Worm (Caenorhabditis elegans) whole organism, early embryonic: Measurements from ENCODE around the gene sor-1.

Experiments used
- B0310.2 ChIP-seq: sonication (generic microtip); optimal IDR thresholded peaks from 2 replicates; lab custom pipeline; 2016; ENCODE audit warnings: mild to moderate bottlenecking, missing genetic modification characterization, missing compliant biosample characterization
- F13C5.2 ChIP-seq: sonication (generic microtip); optimal IDR thresholded peaks from 2 replicates; lab custom pipeline; 2017; ENCODE audit warnings: mild to moderate bottlenecking, missing genetic modification characterization, inconsistent platforms, missing compliant biosample characterization
- aly-1 ChIP-seq: sonication (generic microtip); optimal IDR thresholded peaks from 2 replicates; lab custom pipeline; 2016; ENCODE audit warnings: missing genetic modification characterization, missing compliant biosample characterization
- ama-1 ChIP-seq: fragments of 150-350 bp; optimal IDR thresholded peaks from 2 replicates; lab custom pipeline; 2014
- flt-1 ChIP-seq: fragments of 200-800 bp; sonication (Bioruptor generic); IDR thresholded peaks from 2 replicates; pipeline ENCODE4 v1.3.6; 2022; ENCODE audit warnings: missing genetic modification characterization, missing compliant biosample characterization
- scrt-1 ChIP-seq: fragments of 200-800 bp; sonication (Bioruptor generic); IDR thresholded peaks from 2 replicates; pipeline ENCODE4 v1.3.6; 2022; ENCODE audit warnings: missing genetic modification characterization, missing compliant biosample characterization
- tbx-37 ChIP-seq: fragments of 200-800 bp; sonication (Bioruptor generic); conservative IDR thresholded peaks from 2 replicates; pipeline ENCODE4 v1.3.6; 2022; ENCODE audit warnings: missing genetic modification reagents, missing genetic modification characterization, missing compliant biosample characterization
- tra-4 ChIP-seq: sonication (generic microtip); optimal IDR thresholded peaks from 2 replicates; lab custom pipeline; 2017; ENCODE audit warnings: missing genetic modification characterization, missing compliant biosample characterization

DNA sequence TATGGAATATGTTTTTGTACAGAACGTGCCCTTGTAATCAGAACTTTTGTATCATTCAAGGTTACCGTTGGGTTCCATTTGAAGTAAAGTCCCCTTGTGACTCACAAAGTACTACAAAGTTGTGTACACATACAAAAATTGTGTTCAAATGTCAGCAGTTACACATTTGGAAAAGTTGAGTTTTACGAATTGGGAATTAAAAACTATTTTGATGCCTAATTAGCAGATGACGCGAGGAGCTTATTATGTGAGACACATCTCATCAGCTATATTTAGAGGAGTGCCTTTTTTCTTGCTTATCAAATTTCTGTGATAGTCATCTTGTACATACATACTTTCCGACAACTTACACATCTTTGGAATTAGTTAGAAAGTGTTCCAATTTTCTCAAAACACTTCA, 4.5 kb upstream of the sor-1 start:
- TF ChIP-seq ama-1 (lab: Kevin White, UChicago) (no peak), flt-1 (no peak), tra-4 (tag; lab: Kevin White, UChicago) (no peak), scrt-1 (GFP tag; lab: Robert Waterston, UW) (no peak), F13C5.2 (tag; lab: Kevin White, UChicago) (no peak), aly-1 (tag; lab: Kevin White, UChicago) (no peak), tbx-37 (GFP tag; lab: Robert Waterston, UW) (no peak), B0310.2 (no peak)
